Worm (Caenorhabditis elegans) whole organism, L4 larva: ENCODE results near the gene K05F6.12.
A peak's percentile ranks its signal among the peaks of the same experiment; 100 is the strongest.

Experiments used
- ama-1 ChIP-seq: fragments of 150-350 bp; optimal IDR thresholded peaks from 2 replicates; lab custom pipeline; 2014; ENCODE audit warnings: inconsistent platforms, mixed read lengths
- ceh-28 ChIP-seq: fragments of 150-350 bp; optimal IDR thresholded peaks from 2 replicates; lab custom pipeline; 2014; ENCODE audit warnings: missing biosample characterization, missing genetic modification reagents, missing genetic modification characterization
- ceh-32 ChIP-seq: sonication (generic microtip); optimal IDR thresholded peaks from 2 replicates; lab custom pipeline; 2016; ENCODE audit warnings: mild to moderate bottlenecking, missing genetic modification characterization, missing compliant biosample characterization; ENCODE audit not compliant: poor library complexity
- egl-27 ChIP-seq: sonication (generic microtip); optimal IDR thresholded peaks from 3 replicates; lab custom pipeline; 2017; ENCODE audit warnings: missing biosample characterization, missing genetic modification reagents, missing genetic modification characterization
- fkh-10 ChIP-seq: fragments of 150-350 bp; optimal IDR thresholded peaks from 2 replicates; lab custom pipeline; 2014; ENCODE audit warnings: missing biosample characterization, missing genetic modification reagents, missing genetic modification characterization
- lin-38 ChIP-seq: fragments of 200-800 bp; sonication (Bioruptor generic); IDR thresholded peaks from 2 replicates; pipeline ENCODE4 v1.3.6; 2022; ENCODE audit warnings: missing genetic modification reagents, missing genetic modification characterization, missing compliant biosample characterization
- lin-39 ChIP-seq: fragments of 150-350 bp; optimal IDR thresholded peaks from 2 replicates; lab custom pipeline; 2014; ENCODE audit warnings: missing biosample characterization, missing genetic modification reagents, missing genetic modification characterization
- mdt-29 ChIP-seq: fragments of 200-800 bp; sonication (Bioruptor generic); IDR thresholded peaks from 2 replicates; pipeline ENCODE4 v1.3.6; 2022; ENCODE audit warnings: missing genetic modification reagents, missing genetic modification characterization, missing compliant biosample characterization
- nhr-237 ChIP-seq: sonication (generic microtip); optimal IDR thresholded peaks from 2 replicates; lab custom pipeline; 2017; ENCODE audit warnings: missing biosample characterization, missing genetic modification characterization
- pqm-1 ChIP-seq: sonication (generic microtip); optimal IDR thresholded peaks from 2 replicates; lab custom pipeline; 2017; ENCODE audit warnings: missing biosample characterization, missing genetic modification characterization
- snpc-1.2 ChIP-seq: fragments of 200-800 bp; sonication (Bioruptor generic); IDR thresholded peaks from 2 replicates; pipeline ENCODE4 v1.3.6; 2022; ENCODE audit warnings: missing genetic modification reagents, missing genetic modification characterization, missing compliant biosample characterization
- snpc-4 ChIP-seq: fragments of 150-350 bp; optimal IDR thresholded peaks from 2 replicates; lab custom pipeline; 2014; ENCODE audit warnings: missing biosample characterization, missing genetic modification characterization

- no peak for TF ChIP-seq snpc-1.2 (GFP tag; lab: Robert Waterston, UW)
- no peak for TF ChIP-seq lin-39 (tag; lab: Kevin White, UChicago)
- peak; percentile 19 for TF ChIP-seq pqm-1 (tag; lab: Kevin White, UChicago)
- TF ChIP-seq ama-1 (lab: Kevin White, UChicago), result no peak
- no peak for TF ChIP-seq nhr-237
- no peak for TF ChIP-seq ceh-28 (tag; lab: Kevin White, UChicago)
- TF ChIP-seq ceh-32 (tag; lab: Kevin White, UChicago), result no peak
- TF ChIP-seq lin-38 (GFP tag; lab: Robert Waterston, UW), result no peak
- no peak for TF ChIP-seq mdt-29 (GFP tag; lab: Robert Waterston, UW)
- TF ChIP-seq fkh-10 (GFP tag; lab: Kevin White, UChicago), result no peak
- no peak for TF ChIP-seq egl-27 (tag; lab: Kevin White, UChicago)
- no peak for TF ChIP-seq snpc-4 (tag; lab: Kevin White, UChicago)
These were observed 42.1 kb upstream of the K05F6.12 start for ce11 chrII:1503663-1504062.
